Worm (Caenorhabditis elegans) whole organism, L4 larva: ENCODE measurements around the gene C04F5.8.

Experiments
- D1046.2 ChIP-seq: fragments of 200-800 bp; sonication (Bioruptor generic); IDR thresholded peaks from 2 replicates; pipeline ENCODE4 v1.3.6; 2022; ENCODE audit warnings: missing genetic modification characterization, missing compliant biosample characterization
- F10B5.3 ChIP-seq: sonication (generic microtip); optimal IDR thresholded peaks from 2 replicates; lab custom pipeline; 2016; ENCODE audit warnings: mild to moderate bottlenecking, missing genetic modification characterization, missing compliant biosample characterization
- F26F4.8 ChIP-seq: fragments of 200-800 bp; sonication (Bioruptor generic); conservative IDR thresholded peaks from 2 replicates; pipeline ENCODE4 v1.3.6; 2022; ENCODE audit warnings: missing genetic modification characterization, missing compliant biosample characterization
- F44E2.7 ChIP-seq: fragments of 200-800 bp; sonication (Bioruptor generic); IDR thresholded peaks from 2 replicates; pipeline ENCODE4 v2.1.2; 2022; ENCODE audit warnings: missing genetic modification characterization, missing compliant biosample characterization
- F49E8.2 ChIP-seq: sonication (generic microtip); optimal IDR thresholded peaks from 2 replicates; lab custom pipeline; 2016; ENCODE audit warnings: missing compliant biosample characterization, mild to moderate bottlenecking, missing genetic modification characterization, borderline replicate concordance
- R02D3.7 ChIP-seq: fragments of 150-350 bp; sonication (generic microtip); optimal IDR thresholded peaks from 3 replicates; lab custom pipeline; 2014; ENCODE audit warnings: missing biosample characterization, missing genetic modification characterization
- Y105C5A.15 ChIP-seq: fragments of 200-800 bp; sonication (Bioruptor generic); IDR thresholded peaks from 2 replicates; pipeline ENCODE4 v1.3.6; 2022; ENCODE audit warnings: missing genetic modification characterization, missing compliant biosample characterization
- Y48G9A.11 ChIP-seq: fragments of 200-800 bp; sonication (Bioruptor generic); IDR thresholded peaks from 2 replicates; pipeline ENCODE4 v1.3.6; 2022; ENCODE audit warnings: missing genetic modification reagents, missing genetic modification characterization, missing compliant biosample characterization
- Y75B8A.6 ChIP-seq: fragments of 200-800 bp; sonication (Bioruptor generic); IDR thresholded peaks from 2 replicates; pipeline ENCODE4 v1.3.6; 2022; ENCODE audit warnings: missing genetic modification reagents, missing genetic modification characterization, missing compliant biosample characterization
- ZK337.2 ChIP-seq: fragments of 200-800 bp; sonication (Bioruptor generic); IDR thresholded peaks from 2 replicates; pipeline ENCODE4 v1.3.6; 2022; ENCODE audit warnings: missing genetic modification reagents, missing genetic modification characterization, missing compliant biosample characterization
- aly-2 ChIP-seq: sonication (generic microtip); optimal IDR thresholded peaks from 2 replicates; lab custom pipeline; 2018; ENCODE audit warnings: missing biosample characterization, missing genetic modification characterization
- attf-4 ChIP-seq: sonication (generic microtip); optimal IDR thresholded peaks from 3 replicates; lab custom pipeline; 2017; ENCODE audit warnings: missing biosample characterization, missing genetic modification characterization
- ceh-28 ChIP-seq: fragments of 150-350 bp; optimal IDR thresholded peaks from 2 replicates; lab custom pipeline; 2014; ENCODE audit warnings: missing biosample characterization, missing genetic modification reagents, missing genetic modification characterization
- ceh-82 ChIP-seq: sonication (generic microtip); optimal IDR thresholded peaks from 2 replicates; lab custom pipeline; 2017; ENCODE audit warnings: missing biosample characterization, missing genetic modification characterization
- cey-2 ChIP-seq: sonication (generic microtip); optimal IDR thresholded peaks from 3 replicates; lab custom pipeline; 2017; ENCODE audit warnings: missing genetic modification characterization, mild to moderate bottlenecking, missing compliant biosample characterization, antibody characterized with exemption, borderline replicate concordance; ENCODE audit not compliant: insufficient read depth
- daf-12 ChIP-seq: fragments of 150-350 bp; optimal IDR thresholded peaks from 2 replicates; lab custom pipeline; 2014; ENCODE audit warnings: missing biosample characterization, missing genetic modification reagents, missing genetic modification characterization
- daf-19 ChIP-seq: fragments of 200-800 bp; sonication (Bioruptor generic); conservative IDR thresholded peaks from 2 replicates; pipeline ENCODE4 v1.3.6; 2022; ENCODE audit warnings: missing genetic modification characterization, missing compliant biosample characterization
- dmd-6 ChIP-seq: fragments of 200-800 bp; sonication (Bioruptor generic); IDR thresholded peaks from 2 replicates; pipeline ENCODE4 v1.3.6; 2022; ENCODE audit warnings: missing genetic modification reagents, missing genetic modification characterization, missing compliant biosample characterization
- dmd-8 ChIP-seq: fragments of 200-800 bp; sonication (Bioruptor generic); IDR thresholded peaks from 2 replicates; pipeline ENCODE4 v1.3.6; 2022; ENCODE audit warnings: missing genetic modification characterization, missing compliant biosample characterization
- egl-27 ChIP-seq: sonication (generic microtip); optimal IDR thresholded peaks from 3 replicates; lab custom pipeline; 2017; ENCODE audit warnings: missing biosample characterization, missing genetic modification reagents, missing genetic modification characterization
- fkh-10 ChIP-seq: fragments of 150-350 bp; optimal IDR thresholded peaks from 2 replicates; lab custom pipeline; 2014; ENCODE audit warnings: missing biosample characterization, missing genetic modification reagents, missing genetic modification characterization
- hlh-11 ChIP-seq: fragments of 200-800 bp; sonication (Bioruptor generic); optimal IDR thresholded peaks from 2 replicates; lab custom pipeline; 2018; ENCODE audit warnings: mild to moderate bottlenecking, missing genetic modification characterization, missing compliant biosample characterization
- hlh-30 ChIP-seq: sonication (generic microtip); optimal IDR thresholded peaks from 2 replicates; lab custom pipeline; 2017; ENCODE audit warnings: antibody characterized with exemption, mild to moderate bottlenecking, missing genetic modification characterization, missing compliant biosample characterization; ENCODE audit not compliant: insufficient read depth
- lin-1 ChIP-seq: fragments of 200-800 bp; sonication (Bioruptor generic); IDR thresholded peaks from 2 replicates; pipeline ENCODE4 v1.3.6; 2022; ENCODE audit warnings: missing genetic modification reagents, missing genetic modification characterization, missing compliant biosample characterization
- lin-13 ChIP-seq: fragments of 150-350 bp; optimal IDR thresholded peaks from 2 replicates; lab custom pipeline; 2014; ENCODE audit warnings: missing biosample characterization, missing genetic modification reagents, missing genetic modification characterization
- lin-29 ChIP-seq: fragments of 200-800 bp; sonication (Bioruptor generic); IDR thresholded peaks from 2 replicates; pipeline ENCODE4 v1.3.6; 2022; ENCODE audit warnings: missing genetic modification reagents, missing genetic modification characterization, missing compliant biosample characterization
- lin-38 ChIP-seq: fragments of 200-800 bp; sonication (Bioruptor generic); IDR thresholded peaks from 2 replicates; pipeline ENCODE4 v1.3.6; 2022; ENCODE audit warnings: missing genetic modification reagents, missing genetic modification characterization, missing compliant biosample characterization
- lin-39 ChIP-seq: fragments of 150-350 bp; optimal IDR thresholded peaks from 2 replicates; lab custom pipeline; 2014; ENCODE audit warnings: missing biosample characterization, missing genetic modification reagents, missing genetic modification characterization
- lir-3 ChIP-seq: sonication (generic microtip); optimal IDR thresholded peaks from 2 replicates; lab custom pipeline; 2016; ENCODE audit warnings: mild to moderate bottlenecking, missing genetic modification characterization, missing compliant biosample characterization
- lsy-2 ChIP-seq, 2 experiments: fragments of 150-350 bp in 1 of 2; sonication (generic microtip) in 1 of 2; optimal IDR thresholded peaks; 2 replicates each; lab custom pipeline; 2014 to 2017; ENCODE audit warnings: missing biosample characterization in 2 of 2, missing genetic modification characterization in 2 of 2
- madf-9 ChIP-seq: fragments of 200-800 bp; sonication (Bioruptor generic); conservative IDR thresholded peaks from 2 replicates; pipeline ENCODE4 v1.3.6; 2022; ENCODE audit warnings: missing genetic modification reagents, missing genetic modification characterization, missing compliant biosample characterization
- mdt-29 ChIP-seq: fragments of 200-800 bp; sonication (Bioruptor generic); IDR thresholded peaks from 2 replicates; pipeline ENCODE4 v1.3.6; 2022; ENCODE audit warnings: missing genetic modification reagents, missing genetic modification characterization, missing compliant biosample characterization
- mep-1 ChIP-seq: fragments of 150-350 bp; sonication (generic microtip); optimal IDR thresholded peaks from 3 replicates; lab custom pipeline; 2014; ENCODE audit warnings: missing biosample characterization, missing genetic modification characterization
- mes-2 ChIP-seq: sonication (generic microtip); optimal IDR thresholded peaks from 2 replicates; lab custom pipeline; 2016; ENCODE audit warnings: missing genotype, mild to moderate bottlenecking, missing genetic modification characterization, missing compliant biosample characterization; ENCODE audit not compliant: poor library complexity, severe bottlenecking
- mxl-3 ChIP-seq: fragments of 200-800 bp; sonication (Bioruptor generic); optimal IDR thresholded peaks from 2 replicates; lab custom pipeline; 2018; ENCODE audit warnings: mild to moderate bottlenecking, missing genetic modification characterization, missing compliant biosample characterization
- nhr-28 ChIP-seq: fragments of 150-350 bp; optimal IDR thresholded peaks from 2 replicates; lab custom pipeline; 2014; ENCODE audit warnings: missing biosample characterization, missing genetic modification characterization
- nhr-48 ChIP-seq: sonication (generic microtip); optimal IDR thresholded peaks from 2 replicates; lab custom pipeline; 2016; ENCODE audit warnings: mild to moderate bottlenecking, missing genetic modification characterization, missing compliant biosample characterization
- nhr-6 ChIP-seq: fragments of 150-350 bp; optimal IDR thresholded peaks from 2 replicates; lab custom pipeline; 2014; ENCODE audit warnings: missing biosample characterization, missing genetic modification characterization
- nhr-76 ChIP-seq: fragments of 150-350 bp; optimal IDR thresholded peaks from 2 replicates; lab custom pipeline; 2014; ENCODE audit warnings: missing biosample characterization, missing genetic modification characterization
- nhr-77 ChIP-seq: fragments of 150-350 bp; optimal IDR thresholded peaks from 2 replicates; lab custom pipeline; 2014; ENCODE audit warnings: missing biosample characterization, missing genetic modification characterization
- php-3 ChIP-seq: fragments of 200-800 bp; sonication (Bioruptor generic); IDR thresholded peaks from 2 replicates; pipeline ENCODE4 v1.3.6; 2022; ENCODE audit warnings: missing genetic modification reagents, missing genetic modification characterization, missing compliant biosample characterization
- rbr-2 ChIP-seq: sonication (generic microtip); optimal IDR thresholded peaks from 2 replicates; lab custom pipeline; 2016; ENCODE audit warnings: missing genotype, missing genetic modification characterization, missing compliant biosample characterization
- sdz-12 ChIP-seq: fragments of 200-800 bp; sonication (Bioruptor generic); optimal IDR thresholded peaks from 2 replicates; lab custom pipeline; 2018; ENCODE audit warnings: mild to moderate bottlenecking, missing genetic modification characterization, missing compliant biosample characterization
- set-16 ChIP-seq: fragments of 200-800 bp; sonication (Bioruptor generic); IDR thresholded peaks from 2 replicates; pipeline ENCODE4 v1.3.6; 2022; ENCODE audit warnings: missing genetic modification reagents, missing genetic modification characterization, missing compliant biosample characterization
- snpc-4 ChIP-seq: fragments of 150-350 bp; optimal IDR thresholded peaks from 2 replicates; lab custom pipeline; 2014; ENCODE audit warnings: missing biosample characterization, missing genetic modification characterization
- spr-1 ChIP-seq: sonication (generic microtip); optimal IDR thresholded peaks from 2 replicates; lab custom pipeline; 2016; ENCODE audit warnings: mild to moderate bottlenecking, missing genetic modification characterization, missing compliant biosample characterization
- unc-130 ChIP-seq: sonication (generic microtip); optimal IDR thresholded peaks from 2 replicates; lab custom pipeline; 2016; ENCODE audit warnings: missing genetic modification reagents, missing genetic modification characterization, missing compliant biosample characterization
- unc-39 ChIP-seq: sonication (generic microtip); optimal IDR thresholded peaks from 2 replicates; lab custom pipeline; 2017; ENCODE audit warnings: missing biosample characterization, missing genetic modification characterization
- vab-7 ChIP-seq: fragments of 200-800 bp; sonication (Bioruptor generic); IDR thresholded peaks from 2 replicates; pipeline ENCODE4 v1.3.6; 2022; ENCODE audit warnings: missing genetic modification reagents, missing genetic modification characterization, missing compliant biosample characterization
- zag-1 ChIP-seq: fragments of 150-350 bp; optimal IDR thresholded peaks from 2 replicates; lab custom pipeline; 2014; ENCODE audit warnings: missing biosample characterization, missing genetic modification characterization
- zip-2 ChIP-seq: fragments of 150-350 bp; optimal IDR thresholded peaks from 2 replicates; lab custom pipeline; 2014; ENCODE audit warnings: missing biosample characterization, missing genetic modification characterization

Gene C04F5.8

ce11 chrV:5064761-5065421, 48.7 kb downstream of the C04F5.8 start, which contains the start of gene mlk-1:
mlk-1 (minus strand) TSS chrV:5064811.
- TF ChIP-seq daf-19 (GFP tag; lab: Robert Waterston, UW): no peak
- no peak for TF ChIP-seq cey-2 (tag; lab: Kevin White, UChicago)
- TF ChIP-seq zip-2: no peak
- no peak for TF ChIP-seq ceh-28 (tag; lab: Kevin White, UChicago)
- TF ChIP-seq hlh-30 (tag; lab: Kevin White, UChicago): peak; percentile 96
- no peak for TF ChIP-seq dmd-8
- no peak for TF ChIP-seq zag-1 (tag; lab: Kevin White, UChicago)
- peak; percentile 70 for TF ChIP-seq dmd-6
- peak; percentile 77 for TF ChIP-seq hlh-11
- no peak for TF ChIP-seq lin-13 (GFP tag; lab: Kevin White, UChicago)
- no peak for TF ChIP-seq lin-38
- TF ChIP-seq mes-2 (tag; lab: Kevin White, UChicago): peak; percentile 34
- TF ChIP-seq daf-12 (tag; lab: Kevin White, UChicago): no peak
- TF ChIP-seq fkh-10 (GFP tag; lab: Kevin White, UChicago): peak; percentile 63
- no peak for TF ChIP-seq F10B5.3 (tag; lab: Kevin White, UChicago)
- TF ChIP-seq unc-39 (tag; lab: Kevin White, UChicago): no peak
- TF ChIP-seq nhr-48 (tag; lab: Kevin White, UChicago): peak; percentile 43
- no peak for TF ChIP-seq lir-3
- 0 out of 2 replicates have a peak, but pooled peaks have one; percentile 18 for TF ChIP-seq lin-1 (GFP tag; lab: Robert Waterston, UW)
- TF ChIP-seq F44E2.7 (GFP tag; lab: Robert Waterston, UW): no peak
- no peak for TF ChIP-seq F26F4.8
- peak; percentile 88 for TF ChIP-seq nhr-28 (tag; lab: Kevin White, UChicago)
- peak; percentile 12 for TF ChIP-seq spr-1 (tag; lab: Kevin White, UChicago)
- TF ChIP-seq vab-7 (GFP tag; lab: Robert Waterston, UW): no peak
- no peak for TF ChIP-seq sdz-12 (GFP tag; lab: Kevin White, UChicago)
- TF ChIP-seq ceh-82 (tag; lab: Kevin White, UChicago): no peak
- peak; percentile 28 for TF ChIP-seq nhr-77 (tag; lab: Kevin White, UChicago)
- peak; percentile 54; the same call in 1 of the 2 replicates for TF ChIP-seq mdt-29 (GFP tag; lab: Robert Waterston, UW)
- TF ChIP-seq snpc-4 (tag; lab: Kevin White, UChicago): no peak
- TF ChIP-seq egl-27 (tag; lab: Kevin White, UChicago): no peak
- no peak for TF ChIP-seq Y105C5A.15 (GFP tag; lab: Robert Waterston, UW)
- TF ChIP-seq php-3 (GFP tag; lab: Robert Waterston, UW): no peak
- no peak for TF ChIP-seq madf-9 (GFP tag; lab: Robert Waterston, UW)
- peak; percentile 46; the same call in 1 of the 2 replicates for TF ChIP-seq set-16 (GFP tag; lab: Robert Waterston, UW)
- TF ChIP-seq attf-4: no peak
- peak; percentile 59 to 64 for TF ChIP-seq lsy-2 (tag; optimal IDR thresholded peaks at IDR 0.05; lab: Kevin White, UChicago)
- TF ChIP-seq unc-130: no peak
- TF ChIP-seq lin-29 (GFP tag; lab: Robert Waterston, UW): no peak
- TF ChIP-seq R02D3.7 (tag; lab: Kevin White, UChicago): no peak
- TF ChIP-seq lin-39: no peak
- no peak for TF ChIP-seq F49E8.2 (tag; lab: Kevin White, UChicago)
- peak; percentile 40 for TF ChIP-seq nhr-6 (tag; lab: Kevin White, UChicago)
- TF ChIP-seq mxl-3 (GFP tag; lab: Kevin White, UChicago): peak; percentile 41
- peak; percentile 75 for TF ChIP-seq mep-1 (tag; lab: Kevin White, UChicago)
- TF ChIP-seq D1046.2 (GFP tag; lab: Robert Waterston, UW): no peak
- peak; percentile 78 for TF ChIP-seq rbr-2 (tag; lab: Kevin White, UChicago)
- no peak for TF ChIP-seq ZK337.2 (GFP tag; lab: Robert Waterston, UW)
- no peak for TF ChIP-seq Y48G9A.11 (GFP tag; lab: Robert Waterston, UW)
- no peak for TF ChIP-seq nhr-76 (tag; lab: Kevin White, UChicago)
- TF ChIP-seq aly-2: no peak
- no peak for TF ChIP-seq Y75B8A.6
